Fruit fly (Drosophila melanogaster) whole organism, embryonic: ENCODE measurements around the gene Rich.

ENCODE experiments used
- Ada2b ChIP-seq: fragments of 200-800 bp; sonication (Bioruptor generic); IDR thresholded peaks from 2 replicates; pipeline ENCODE4 v1.3.6; 2022; ENCODE audit warnings: missing biosample characterization, missing genetic modification characterization
- Antp ChIP-seq: fragments of 200-800 bp; sonication (Bioruptor generic); optimal IDR thresholded peaks from 3 replicates; lab custom pipeline; 2016; ENCODE audit warnings: missing biosample characterization, missing genetic modification characterization
- BEAF-32 ChIP-seq: fragments of 200-800 bp; sonication (Bioruptor generic); optimal IDR thresholded peaks from 3 replicates; lab custom pipeline; 2017; ENCODE audit warnings: missing biosample characterization, missing genetic modification characterization, mild to moderate bottlenecking, moderate library complexity, missing genetic modification reagents
- Bgb ChIP-seq: fragments of 200-800 bp; sonication (Bioruptor generic); IDR thresholded peaks from 2 replicates; pipeline ENCODE4 v1.3.6; 2022; ENCODE audit warnings: missing biosample characterization, missing genetic modification characterization; ENCODE audit not compliant: partially characterized antibody
- CG11085 ChIP-seq: fragments of 200-800 bp; sonication (Bioruptor generic); IDR thresholded peaks from 2 replicates; pipeline ENCODE4 v1.3.6; 2022; ENCODE audit warnings: missing biosample characterization, missing genetic modification characterization
- CG12299 ChIP-seq: fragments of 200-800 bp; sonication (Bioruptor generic); optimal IDR thresholded peaks from 2 replicates; lab custom pipeline; 2018; ENCODE audit warnings: missing biosample characterization, mild to moderate bottlenecking, missing genetic modification characterization
- CG12391 ChIP-seq: fragments of 200-800 bp; sonication (Bioruptor generic); optimal IDR thresholded peaks from 3 replicates; lab custom pipeline; 2018; ENCODE audit warnings: missing biosample characterization, mild to moderate bottlenecking, missing genetic modification characterization, moderate library complexity
- CG14860 ChIP-seq: fragments of 200-800 bp; sonication (Bioruptor generic); IDR thresholded peaks from 3 replicates; pipeline ENCODE4 v1.3.6; 2022; ENCODE audit warnings: missing biosample characterization, missing genetic modification characterization; ENCODE audit not compliant: partially characterized antibody
- CG15479 ChIP-seq: fragments of 200-800 bp; sonication (Bioruptor generic); optimal IDR thresholded peaks from 3 replicates; lab custom pipeline; 2019; ENCODE audit warnings: missing biosample characterization, mild to moderate bottlenecking, missing genetic modification characterization, moderate library complexity
- CG17385 ChIP-seq: fragments of 200-800 bp; sonication (Bioruptor generic); optimal IDR thresholded peaks from 3 replicates; lab custom pipeline; 2018; ENCODE audit warnings: missing biosample characterization, mild to moderate bottlenecking, missing genetic modification characterization
- CG17829 ChIP-seq: fragments of 200-800 bp; optimal IDR thresholded peaks from 2 replicates; lab custom pipeline; 2019; ENCODE audit warnings: missing biosample characterization, mild to moderate bottlenecking, missing genetic modification characterization, moderate library complexity
- CG34224 ChIP-seq: fragments of 200-800 bp; sonication (Bioruptor generic); IDR thresholded peaks from 3 replicates; pipeline ENCODE4 v1.3.6; 2022; ENCODE audit warnings: missing biosample characterization, missing genetic modification characterization; ENCODE audit not compliant: partially characterized antibody
- CG3995 ChIP-seq: fragments of 200-800 bp; sonication (Bioruptor generic); optimal IDR thresholded peaks from 3 replicates; lab custom pipeline; 2016; ENCODE audit warnings: missing biosample characterization, missing genetic modification characterization
- CG4282 ChIP-seq: fragments of 200-800 bp; sonication (Bioruptor generic); optimal IDR thresholded peaks from 2 replicates; lab custom pipeline; 2016; ENCODE audit warnings: missing biosample characterization, missing genetic modification characterization
- CG6854 ChIP-seq: fragments of 200-800 bp; sonication (Bioruptor generic); optimal IDR thresholded peaks from 3 replicates; lab custom pipeline; 2017; ENCODE audit warnings: missing biosample characterization, mild to moderate bottlenecking, missing genetic modification characterization
- CG7745 ChIP-seq: fragments of 200-800 bp; sonication (Bioruptor generic); optimal IDR thresholded peaks from 2 replicates; lab custom pipeline; 2018; ENCODE audit warnings: missing biosample characterization, mild to moderate bottlenecking, missing genetic modification characterization, moderate library complexity
- CG7963 ChIP-seq: fragments of 200-800 bp; sonication (Bioruptor generic); IDR thresholded peaks from 3 replicates; pipeline ENCODE4 v1.3.6; 2022; ENCODE audit warnings: missing biosample characterization, missing genetic modification characterization; ENCODE audit not compliant: partially characterized antibody
- CG9727 ChIP-seq: fragments of 200-800 bp; sonication (Bioruptor generic); optimal IDR thresholded peaks from 3 replicates; lab custom pipeline; 2017; ENCODE audit warnings: missing biosample characterization, mild to moderate bottlenecking, missing genetic modification characterization
- HmgZ ChIP-seq: fragments of 200-800 bp; sonication (Bioruptor generic); optimal IDR thresholded peaks from 2 replicates; lab custom pipeline; 2018; ENCODE audit warnings: missing biosample characterization, mild to moderate bottlenecking, missing genetic modification characterization
- Lhr ChIP-seq: fragments of 200-800 bp; sonication (Bioruptor generic); optimal IDR thresholded peaks from 3 replicates; lab custom pipeline; 2017; ENCODE audit warnings: mild to moderate bottlenecking, missing biosample characterization, missing genetic modification reagents, missing genetic modification characterization
- MBD-R2 ChIP-seq: fragments of 200-800 bp; sonication (Bioruptor generic); IDR thresholded peaks from 2 replicates; pipeline ENCODE4 v1.3.6; 2022; ENCODE audit warnings: missing biosample characterization, missing genetic modification characterization
- MTF-1 ChIP-seq: fragments of 200-800 bp; sonication (Bioruptor generic); optimal IDR thresholded peaks from 2 replicates; lab custom pipeline; 2018; ENCODE audit warnings: missing biosample characterization, mild to moderate bottlenecking, missing genetic modification characterization, borderline replicate concordance
- Med ChIP-seq: fragments of 200-800 bp; sonication (Bioruptor generic); peaks from one replicate; lab custom pipeline; 2016; ENCODE audit warnings: missing biosample characterization, missing genetic modification characterization, mild to moderate bottlenecking, inconsistent platforms, moderate library complexity
- Myb ChIP-seq: fragments of 200-800 bp; sonication (Bioruptor generic); optimal IDR thresholded peaks from 2 replicates; lab custom pipeline; 2016; ENCODE audit warnings: missing biosample characterization, missing genetic modification characterization
- Opbp ChIP-seq: fragments of 200-800 bp; sonication (Bioruptor generic); IDR thresholded peaks from 3 replicates; pipeline ENCODE4 v1.3.6; 2022; ENCODE audit warnings: missing biosample characterization, missing genetic modification characterization; ENCODE audit not compliant: partially characterized antibody
- Six4 ChIP-seq: fragments of 200-800 bp; sonication (Bioruptor generic); optimal IDR thresholded peaks from 2 replicates; lab custom pipeline; 2016; ENCODE audit warnings: missing biosample characterization, missing genetic modification characterization
- Sox100B ChIP-seq: fragments of 200-800 bp; sonication (Bioruptor generic); optimal IDR thresholded peaks from 3 replicates; lab custom pipeline; 2018; ENCODE audit warnings: missing biosample characterization, mild to moderate bottlenecking, missing genetic modification characterization
- Stat92E ChIP-seq, 3 experiments: fragments of >200 bp in 2 of 3; fragments of 200-800 bp in 1 of 3; sonication (Bioruptor generic) in 1 of 3; optimal IDR thresholded peaks; 2 replicates each; lab custom pipeline; 2017 to 2019; ENCODE audit warnings: missing biosample characterization in 3 of 3, missing genetic modification characterization in 3 of 3, mild to moderate bottlenecking in 1 of 3, moderate library complexity in 1 of 3
- Xbp1 ChIP-seq: fragments of 200-800 bp; sonication (Bioruptor generic); optimal IDR thresholded peaks from 3 replicates; lab custom pipeline; 2016; ENCODE audit warnings: missing biosample characterization, mild to moderate bottlenecking, missing genetic modification characterization
- ab ChIP-seq: fragments of 200-800 bp; sonication (Bioruptor generic); optimal IDR thresholded peaks from 2 replicates; lab custom pipeline; 2016; ENCODE audit warnings: missing biosample characterization, missing genetic modification characterization
- bab2 ChIP-seq: fragments of 200-800 bp; sonication (Bioruptor generic); optimal IDR thresholded peaks from 2 replicates; lab custom pipeline; 2016; ENCODE audit warnings: missing biosample characterization, missing genetic modification characterization
- eve ChIP-seq, 2 experiments: fragments of >200 bp; optimal IDR thresholded peaks; 2 replicates each; lab custom pipeline; 2017; ENCODE audit warnings: missing biosample characterization in 2 of 2, missing genetic modification characterization in 2 of 2
- gcm ChIP-seq: fragments of 200-800 bp; sonication (Bioruptor generic); optimal IDR thresholded peaks from 2 replicates; lab custom pipeline; 2019; ENCODE audit warnings: missing biosample characterization, mild to moderate bottlenecking, missing genetic modification characterization, moderate library complexity
- gfzf ChIP-seq: fragments of 200-800 bp; sonication (Bioruptor generic); optimal IDR thresholded peaks from 2 replicates; lab custom pipeline; 2016; ENCODE audit warnings: missing biosample characterization, mild to moderate bottlenecking, missing genetic modification characterization, moderate library complexity
- lola ChIP-seq, 3 experiments: fragments of >200 bp in 2 of 3; fragments of 200-800 bp in 1 of 3; sonication (Bioruptor generic) in 1 of 3; optimal IDR thresholded peaks; 2 replicates each; lab custom pipeline; 2017 to 2019; ENCODE audit warnings: missing biosample characterization in 3 of 3, missing genetic modification characterization in 3 of 3, mild to moderate bottlenecking in 1 of 3, moderate library complexity in 1 of 3
- mam ChIP-seq: fragments of 200-800 bp; sonication (Bioruptor generic); optimal IDR thresholded peaks from 3 replicates; lab custom pipeline; 2016; ENCODE audit warnings: missing biosample characterization, missing genetic modification characterization
- psq ChIP-seq: fragments of 200-800 bp; sonication (Bioruptor generic); optimal IDR thresholded peaks from 2 replicates; lab custom pipeline; 2017; ENCODE audit warnings: missing biosample characterization, missing genetic modification characterization
- pzg ChIP-seq: fragments of 200-800 bp; sonication (Bioruptor generic); optimal IDR thresholded peaks from 3 replicates; lab custom pipeline; 2018; ENCODE audit warnings: missing biosample characterization, mild to moderate bottlenecking, missing genetic modification characterization, moderate library complexity
- ro ChIP-seq: fragments of 200-800 bp; sonication (Bioruptor generic); IDR thresholded peaks from 2 replicates; pipeline ENCODE4 v1.3.6; 2022; ENCODE audit warnings: missing biosample characterization, missing genetic modification characterization
- sr ChIP-seq: fragments of 200-800 bp; sonication (Bioruptor generic); IDR thresholded peaks from 3 replicates; pipeline ENCODE4 v1.3.6; 2022; ENCODE audit warnings: missing biosample characterization, missing genetic modification characterization
- stc ChIP-seq: fragments of 200-800 bp; sonication (Bioruptor generic); IDR thresholded peaks from 2 replicates; pipeline ENCODE4 v1.3.6; 2022; ENCODE audit warnings: missing biosample characterization, missing genetic modification characterization
- sug ChIP-seq: fragments of 200-800 bp; optimal IDR thresholded peaks from 2 replicates; lab custom pipeline; 2019; ENCODE audit warnings: missing biosample characterization, mild to moderate bottlenecking, missing genetic modification characterization, moderate library complexity
- tll ChIP-seq, 2 experiments: fragments of 200-800 bp in 1 of 2; fragments of >200 bp in 1 of 2; sonication (Bioruptor generic) in 1 of 2; optimal IDR thresholded peaks; 2 replicates each; lab custom pipeline; 2017 to 2019; ENCODE audit warnings: missing biosample characterization in 2 of 2, missing genetic modification characterization in 2 of 2, mild to moderate bottlenecking in 1 of 2, moderate library complexity in 1 of 2
- tna ChIP-seq: fragments of 200-800 bp; sonication (Bioruptor generic); IDR thresholded peaks from 2 replicates; pipeline ENCODE4 v1.3.6; 2022; ENCODE audit warnings: missing biosample characterization, missing genetic modification characterization; ENCODE audit not compliant: partially characterized antibody
- unpg ChIP-seq: fragments of 200-800 bp; sonication (Bioruptor generic); optimal IDR thresholded peaks from 3 replicates; lab custom pipeline; 2018; ENCODE audit warnings: missing biosample characterization, mild to moderate bottlenecking, missing genetic modification characterization, moderate library complexity
- zen2 ChIP-seq: fragments of 200-800 bp; sonication (Bioruptor generic); IDR thresholded peaks from 3 replicates; pipeline ENCODE4 v1.3.6; 2022; ENCODE audit warnings: missing biosample characterization, missing genetic modification characterization; ENCODE audit not compliant: partially characterized antibody
- zfh2 ChIP-seq: fragments of 200-800 bp; sonication (Bioruptor generic); optimal IDR thresholded peaks from 2 replicates; lab custom pipeline; 2016; ENCODE audit warnings: missing biosample characterization, missing genetic modification characterization

Gene Rich

DNA sequence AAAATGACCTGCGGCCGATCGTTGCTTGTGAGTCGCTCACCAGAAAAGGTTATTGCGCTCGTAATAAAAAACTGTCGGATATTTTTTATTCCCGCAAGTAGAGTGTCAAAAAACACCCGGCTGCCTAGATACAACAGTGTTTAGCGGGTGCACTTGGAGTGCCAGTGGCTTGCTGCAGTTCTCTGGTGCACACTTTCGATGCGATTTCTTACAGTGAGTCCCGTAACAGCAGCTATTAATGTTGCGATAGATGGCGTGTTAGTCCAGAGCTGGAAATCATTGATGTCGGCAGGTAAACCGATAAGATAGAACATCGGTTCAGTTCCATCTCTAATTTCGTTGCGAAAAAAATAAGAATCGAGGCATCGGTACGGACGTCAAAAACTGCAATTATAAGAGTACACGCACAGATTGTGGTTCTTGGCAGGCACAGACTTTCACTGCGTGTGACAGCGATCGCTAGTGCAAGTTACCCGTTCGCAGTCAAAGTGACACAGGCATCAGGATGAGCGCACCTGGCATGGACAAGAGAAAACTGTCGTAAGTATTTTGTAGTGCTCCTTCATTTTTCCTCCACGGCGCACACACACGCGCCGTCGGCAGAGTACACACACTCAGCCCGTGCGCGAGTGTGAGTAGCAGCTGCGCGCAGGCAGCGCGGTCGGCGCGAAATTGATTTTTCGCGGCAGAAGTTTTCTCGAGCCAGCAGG, 4.7 kb upstream of the Rich start, which contains the start of gene Csp (continued):
- peak; percentile 82 for TF ChIP-seq Med (GFP tag; lab: Kevin White, UChicago)
- peak; percentile 24 for TF ChIP-seq sug
- TF ChIP-seq mam (GFP tag; lab: Kevin White, UChicago): peak; percentile 32
- peak; percentile 19 for TF ChIP-seq Xbp1 (GFP tag; lab: Kevin White, UChicago)
- TF ChIP-seq CG6854 (GFP tag; lab: Kevin White, UChicago): no peak
- peak; percentile 27 for TF ChIP-seq HmgZ (tag; lab: Kevin White, UChicago)
- TF ChIP-seq Bgb (GFP tag; lab: Robert Waterston, UW): peak; percentile 57; the same call in 1 of the 2 replicates
- no peak for TF ChIP-seq CG4282 (GFP tag; lab: Kevin White, UChicago)
- no peak for TF ChIP-seq ro (GFP tag; lab: Robert Waterston, UW)
- peak; percentile 72 for TF ChIP-seq BEAF-32
- TF ChIP-seq gfzf (GFP tag; lab: Kevin White, UChicago): peak; percentile 39
- TF ChIP-seq lola (GFP tag; optimal IDR thresholded peaks at IDR 0.05; lab: Kevin White, UChicago): no peak
- TF ChIP-seq Myb: peak; percentile 24
- TF ChIP-seq CG11085: no peak
- TF ChIP-seq Opbp (GFP tag; lab: Robert Waterston, UW): peak; percentile 64
- TF ChIP-seq MBD-R2 (GFP tag; lab: Robert Waterston, UW): peak; percentile 42
- TF ChIP-seq Stat92E (GFP tag; optimal IDR thresholded peaks at IDR 0.05; lab: Kevin White, UChicago): peak in 1 of 3 experiments; percentile 63
- TF ChIP-seq tna (GFP tag; lab: Robert Waterston, UW): peak; percentile 35; the same call in 1 of the 2 replicates
- no peak for TF ChIP-seq ab
- 0 out of 3 replicates have a peak, but pooled peaks have one; percentile 36 for TF ChIP-seq CG7963 (GFP tag; lab: Robert Waterston, UW)
- peak; percentile 9 for TF ChIP-seq CG17385
- TF ChIP-seq CG7745: no peak
- peak; percentile 24 for TF ChIP-seq bab2 (GFP tag; lab: Kevin White, UChicago)
- peak; percentile 79 for TF ChIP-seq CG15479 (GFP tag; lab: Kevin White, UChicago)
- TF ChIP-seq gcm (GFP tag; lab: Kevin White, UChicago): no peak
- peak; percentile 10 for TF ChIP-seq Lhr (GFP tag; lab: Kevin White, UChicago)
- TF ChIP-seq MTF-1 (GFP tag; lab: Kevin White, UChicago): no peak
- peak; percentile 12 for TF ChIP-seq zfh2 (GFP tag; lab: Kevin White, UChicago)
- TF ChIP-seq CG14860 (GFP tag; lab: Robert Waterston, UW): peak; percentile 31; the same call in 1 of the 3 replicates
- TF ChIP-seq psq (GFP tag; lab: Kevin White, UChicago): no peak
- no peak for TF ChIP-seq stc
- TF ChIP-seq eve (GFP tag; optimal IDR thresholded peaks at IDR 0.05; lab: Kevin White, UChicago): no peak
- TF ChIP-seq CG3995 (GFP tag; lab: Kevin White, UChicago): peak; percentile 32
- TF ChIP-seq Ada2b: no peak
- TF ChIP-seq tll (GFP tag; optimal IDR thresholded peaks at IDR 0.05; lab: Kevin White, UChicago): peak in 1 of 2 experiments; percentile 75
- peak; percentile 56 for TF ChIP-seq CG12299 (tag; lab: Kevin White, UChicago)
- peak; percentile 21 for TF ChIP-seq Antp (GFP tag; lab: Kevin White, UChicago)
- peak; percentile 2 for TF ChIP-seq unpg
- peak; percentile 19 for TF ChIP-seq CG17829 (tag; lab: Kevin White, UChicago)
- peak; percentile 18 for TF ChIP-seq Six4
- peak; percentile 56; the same call in 2 of the 3 replicates for TF ChIP-seq CG34224 (GFP tag; lab: Robert Waterston, UW)
- TF ChIP-seq CG12391 (tag; lab: Kevin White, UChicago): peak; percentile 15
- TF ChIP-seq sr (GFP tag; lab: Robert Waterston, UW): no peak
- TF ChIP-seq Sox100B (GFP tag; lab: Kevin White, UChicago): no peak
- peak; percentile 23; the same call in 2 of the 3 replicates for TF ChIP-seq zen2 (GFP tag; lab: Robert Waterston, UW)
- no peak for TF ChIP-seq CG9727
- TF ChIP-seq pzg (GFP tag; lab: Kevin White, UChicago): peak; percentile 77
